Fruit fly (Drosophila melanogaster): Measurements from ENCODE around the gene zormin.

zormin gene

dm6 chr3L:2151588-2152372 is at the start of gene zormin:
zormin (minus strand) TSS chr3L:2151700.
- peak; percentile 33 for TF ChIP-seq oc (tag; optimal IDR thresholded peaks at IDR 0.05)
- TF ChIP-seq nau (GFP tag; optimal IDR thresholded peaks at IDR 0.05): no peak
- peak; percentile 49; the same call in 1 of the 2 replicates for TF ChIP-seq Drgx (GFP tag; IDR thresholded peaks at IDR 0.05)
- no peak for TF ChIP-seq ATbp (GFP tag; optimal IDR thresholded peaks at IDR 0.05)
- TF ChIP-seq CG16815 (GFP tag; optimal IDR thresholded peaks at IDR 0.05): no peak
- TF ChIP-seq al (GFP tag; IDR thresholded peaks at IDR 0.05): no peak
- TF ChIP-seq disco-r (GFP tag; optimal IDR thresholded peaks at IDR 0.05): no peak
- TF ChIP-seq Hey (tag; optimal IDR thresholded peaks at IDR 0.05): no peak
- no peak for TF ChIP-seq E2f1 (GFP tag; IDR thresholded peaks at IDR 0.05)
- no peak for TF ChIP-seq CG1792 (GFP tag; optimal IDR thresholded peaks at IDR 0.05)
- TF ChIP-seq Dref (GFP tag; IDR thresholded peaks at IDR 0.05): no peak
- no peak for TF ChIP-seq Fer3 (tag; optimal IDR thresholded peaks at IDR 0.05)
- peak; percentile 47 for TF ChIP-seq CG6689 (GFP tag; IDR thresholded peaks at IDR 0.05)
- TF ChIP-seq CG12236 (GFP tag; optimal IDR thresholded peaks at IDR 0.05): no peak
- TF ChIP-seq CG12071 (GFP tag; optimal IDR thresholded peaks at IDR 0.05): no peak
- TF ChIP-seq ac (GFP tag; optimal IDR thresholded peaks at IDR 0.05): no peak
- TF ChIP-seq CG2116 (GFP tag; optimal IDR thresholded peaks at IDR 0.05): no peak
- no peak for TF ChIP-seq CG15696 (tag; optimal IDR thresholded peaks at IDR 0.05)
- TF ChIP-seq Sin3A (optimal IDR thresholded peaks at IDR 0.05): no peak
- no peak for TF ChIP-seq CG10959 (GFP tag; IDR thresholded peaks at IDR 0.05)
- no peak for TF ChIP-seq stwl (tag; optimal IDR thresholded peaks at IDR 0.05)
- no peak for TF ChIP-seq gsb-n (tag; optimal IDR thresholded peaks at IDR 0.05)
- peak; percentile 33 for TF ChIP-seq pros (GFP tag; optimal IDR thresholded peaks at IDR 0.05)
- TF ChIP-seq Med (GFP tag): peak; percentile 89
- TF ChIP-seq CG6683 (GFP tag; optimal IDR thresholded peaks at IDR 0.05): no peak
- TF ChIP-seq Meics (GFP tag; optimal IDR thresholded peaks at IDR 0.05): no peak
- TF ChIP-seq nom (GFP tag; optimal IDR thresholded peaks at IDR 0.05): no peak
- TF ChIP-seq CG34224 (GFP tag; IDR thresholded peaks at IDR 0.05; ENCODE audit: partially characterized antibody): peak; percentile 42; the same call in 1 of the 3 replicates
- TF ChIP-seq vnd (GFP tag; IDR thresholded peaks at IDR 0.05; ENCODE audit: partially characterized antibody): no peak
- no peak for TF ChIP-seq CG14860 (GFP tag; IDR thresholded peaks at IDR 0.05; ENCODE audit: partially characterized antibody)
- TF ChIP-seq E2f2 (GFP tag; IDR thresholded peaks at IDR 0.05): peak; percentile 13; the same call in 1 of the 2 replicates
- peak; percentile 48 for TF ChIP-seq ind (GFP tag; optimal IDR thresholded peaks at IDR 0.05)
- TF ChIP-seq B-H1 (GFP tag; IDR thresholded peaks at IDR 0.05): no peak
- no peak for TF ChIP-seq ssp (GFP tag; IDR thresholded peaks at IDR 0.05)
- 0 out of 3 replicates have a peak, but pooled peaks have one; percentile 37 for TF ChIP-seq CG7357 (GFP tag; IDR thresholded peaks at IDR 0.05)
- TF ChIP-seq run (tag; optimal IDR thresholded peaks at IDR 0.05): no peak
- no peak for TF ChIP-seq cg (GFP tag; optimal IDR thresholded peaks at IDR 0.05)
- TF ChIP-seq zen2 (GFP tag; IDR thresholded peaks at IDR 0.05; ENCODE audit: partially characterized antibody): peak; percentile 51; the same call in 1 of the 3 replicates
- TF ChIP-seq CG31365 (tag; optimal IDR thresholded peaks at IDR 0.05): no peak
- TF ChIP-seq CG9932 (GFP tag; IDR thresholded peaks at IDR 0.05): no peak
- TF ChIP-seq bsh (GFP tag; optimal IDR thresholded peaks at IDR 0.05): peak; percentile 28 to 31
- peak; percentile 85 to 95 for TF ChIP-seq Trl (optimal IDR thresholded peaks at IDR 0.05)
- TF ChIP-seq Trl (GFP tag; optimal IDR thresholded peaks at IDR 0.05): peak; percentile 7
- peak; percentile 53; the same call in 2 of the 3 replicates for TF ChIP-seq row (GFP tag; IDR thresholded peaks at IDR 0.05)
- peak; percentile 20 for TF ChIP-seq mam (GFP tag; optimal IDR thresholded peaks at IDR 0.05)
- no peak for TF ChIP-seq tup (GFP tag; optimal IDR thresholded peaks at IDR 0.05)
- TF ChIP-seq CG17359 (tag; optimal IDR thresholded peaks at IDR 0.05): peak; percentile 40
- no peak for TF ChIP-seq gro (GFP tag; optimal IDR thresholded peaks at IDR 0.05)
- TF ChIP-seq prd (optimal IDR thresholded peaks at IDR 0.05): no peak
- TF ChIP-seq prd (GFP tag; IDR thresholded peaks at IDR 0.05): 0 out of 3 replicates have a peak, but pooled peaks have one; percentile 23

Data from whole organism, embryonic.